Fruit fly (Drosophila melanogaster) whole organism, pupa: ENCODE measurements around the gene Ppt1.

Experiments used
- CG13204 ChIP-seq: fragments of 200-800 bp; sonication (Bioruptor generic); optimal IDR thresholded peaks from 2 replicates; lab custom pipeline; 2018; ENCODE audit warnings: missing biosample characterization, mild to moderate bottlenecking, missing genetic modification characterization, moderate library complexity
- CG14655 ChIP-seq: fragments of 200-800 bp; sonication (Bioruptor generic); optimal IDR thresholded peaks from 3 replicates; lab custom pipeline; 2017; ENCODE audit warnings: mild to moderate bottlenecking, missing biosample characterization, missing genetic modification reagents, missing genetic modification characterization
- CG4496 ChIP-seq: fragments of 200-800 bp; sonication (Bioruptor generic); IDR thresholded peaks from 3 replicates; pipeline ENCODE4 v1.3.6; 2022; ENCODE audit warnings: missing biosample characterization, missing genetic modification characterization
- EcR ChIP-seq: fragments of 200-800 bp; sonication (Bioruptor generic); optimal IDR thresholded peaks from 3 replicates; lab custom pipeline; 2019; ENCODE audit warnings: missing biosample characterization, missing genetic modification characterization, mild to moderate bottlenecking, moderate library complexity, missing genetic modification reagents
- Ets98B ChIP-seq: fragments of 200-800 bp; sonication (Bioruptor generic); IDR thresholded peaks from 2 replicates; pipeline ENCODE4 v1.3.6; 2022; ENCODE audit warnings: missing biosample characterization, missing genetic modification characterization
- Pif1B ChIP-seq: fragments of 200-800 bp; sonication (Bioruptor generic); optimal IDR thresholded peaks from 3 replicates; lab custom pipeline; 2016; ENCODE audit warnings: missing biosample characterization, missing genetic modification characterization
- rn ChIP-seq: fragments of 200-800 bp; sonication (Bioruptor generic); IDR thresholded peaks from 2 replicates; pipeline ENCODE4 v1.3.6; 2022; ENCODE audit warnings: missing biosample characterization, missing genetic modification characterization

DNA sequence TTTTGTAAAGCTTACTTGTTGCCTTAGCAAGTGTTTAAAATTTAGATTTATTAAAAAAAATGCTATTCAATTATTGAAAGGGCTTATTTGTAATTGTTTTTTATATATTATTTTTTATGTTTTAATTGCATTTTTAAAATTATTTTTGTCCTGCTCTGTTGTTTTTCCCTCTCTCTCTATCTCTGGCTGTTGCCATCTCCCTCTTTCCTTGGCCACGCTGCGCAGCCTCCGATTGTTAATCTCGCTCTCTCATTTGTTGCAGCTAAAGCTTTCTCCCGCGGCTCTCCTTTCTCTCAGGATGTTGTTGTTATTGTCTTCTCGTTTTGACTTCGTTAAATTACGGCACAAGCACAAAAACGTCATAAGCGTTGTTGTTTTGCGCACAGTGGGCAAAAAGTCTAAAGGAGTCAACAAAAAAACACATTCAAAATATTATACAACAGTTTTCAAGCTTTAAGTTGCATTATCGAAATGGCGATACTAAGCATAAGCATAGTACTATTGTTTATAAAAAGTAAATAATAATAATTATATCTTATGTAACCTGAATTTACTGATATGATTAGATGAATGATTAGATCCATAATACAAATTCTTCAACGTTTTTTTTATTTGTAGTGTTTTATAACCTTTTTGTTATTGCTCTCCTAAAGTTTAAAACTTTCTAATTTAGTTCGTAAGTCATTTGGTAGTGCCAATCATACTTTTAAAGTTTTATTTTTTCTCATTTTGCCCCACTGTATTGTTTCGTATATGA is 4.2 kb upstream of the Ppt1 start:
- TF ChIP-seq EcR (GFP tag; lab: Kevin White, UChicago): no peak
- no peak for TF ChIP-seq rn (GFP tag; lab: Robert Waterston, UW)
- no peak for TF ChIP-seq Pif1B (GFP tag; lab: Kevin White, UChicago)
- no peak for TF ChIP-seq Ets98B
- no peak for TF ChIP-seq CG13204 (GFP tag; lab: Kevin White, UChicago)
- no peak for TF ChIP-seq CG4496 (GFP tag; lab: Robert Waterston, UW)
- TF ChIP-seq CG14655 (GFP tag; lab: Kevin White, UChicago): no peak
